Fruit fly (Drosophila melanogaster) whole organism, larva: Measurements from ENCODE around the gene CG9717.

Source experiments
- noc ChIP-seq: fragments of 200-800 bp; sonication (Bioruptor generic); optimal IDR thresholded peaks from 3 replicates; lab custom pipeline; 2019; ENCODE audit warnings: missing biosample characterization, mild to moderate bottlenecking, missing genetic modification characterization, moderate library complexity

The CG9717 gene

DNA sequence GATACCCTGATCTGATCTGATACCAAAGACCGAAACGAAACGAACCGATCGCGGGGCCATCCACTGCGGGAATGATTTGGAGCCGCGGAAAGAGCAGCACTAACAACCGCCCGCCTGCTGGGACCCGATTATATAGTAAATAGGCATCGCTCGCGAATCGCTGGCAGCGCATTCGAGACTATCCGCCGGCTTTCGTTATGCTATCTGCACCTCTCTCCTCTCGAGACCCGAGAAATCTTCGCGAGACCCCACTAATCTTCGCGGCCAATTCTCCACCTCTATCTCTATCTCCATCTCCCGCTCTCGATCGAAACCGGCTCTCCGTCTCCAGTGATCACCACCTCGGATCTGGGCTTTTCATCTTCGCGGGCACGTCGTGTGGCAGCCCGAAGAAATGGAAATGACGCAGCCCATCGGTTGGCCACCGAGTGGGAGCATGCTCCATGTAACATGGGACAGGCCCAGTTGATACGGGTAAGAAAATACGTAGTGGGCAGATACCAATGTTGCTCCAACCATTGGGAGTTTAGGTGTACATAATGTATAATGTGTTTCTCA is at the start of gene CG9717:
TSS of gene CG9717 (minus strand) at position 107 of the 558 bp plus-strand sequence.
- no peak for TF ChIP-seq noc (tag; lab: Kevin White, UChicago)

DNA sequence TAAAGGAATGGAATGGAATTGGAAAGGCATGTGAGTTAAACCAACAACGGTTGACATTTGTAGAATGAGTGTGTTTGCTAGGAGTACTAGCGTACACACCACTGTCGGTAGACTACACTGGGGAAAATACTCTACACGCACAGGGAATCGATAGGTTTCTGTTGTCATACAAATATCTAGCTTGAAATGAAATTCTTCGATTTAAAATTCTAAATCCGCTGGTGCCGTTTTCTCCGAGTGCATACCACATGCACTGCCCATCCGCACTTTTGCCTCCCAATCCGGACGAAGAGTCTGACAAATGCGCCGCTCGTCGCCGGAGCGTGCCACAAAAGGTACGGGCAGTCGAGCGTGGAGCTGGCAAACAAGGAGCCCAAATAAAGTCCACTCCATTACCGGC is 41.8 kb upstream of the CG9717 start, which contains the start of gene CG2267:
TSS of gene CG2267 (minus strand) at position 101 of the 400 bp plus-strand sequence.
- no peak for TF ChIP-seq noc (tag; lab: Kevin White, UChicago)

DNA sequence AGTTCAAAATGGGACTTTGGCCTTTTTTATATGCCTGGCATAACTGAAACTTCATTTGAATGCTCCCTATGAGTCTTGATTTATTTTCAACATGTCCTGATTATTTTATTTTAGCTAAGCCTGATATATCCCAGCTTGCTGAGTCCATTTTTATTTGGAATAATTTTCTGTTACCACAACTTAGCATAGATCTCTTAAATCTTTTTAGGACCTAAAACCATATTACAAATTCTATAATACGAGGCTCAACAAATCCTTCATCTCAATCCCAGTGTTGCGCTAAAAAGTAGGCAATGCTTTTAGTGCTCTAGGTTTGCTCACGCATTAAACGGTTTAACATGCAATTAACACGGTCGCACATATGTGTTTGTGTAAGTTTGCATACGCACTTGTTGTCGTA is 34.7 kb upstream of the CG9717 start, which contains the start of gene CG44954:
TSS of gene CG44954 (minus strand) at position 101 of the 400 bp plus-strand sequence.
- no peak for TF ChIP-seq noc (tag; lab: Kevin White, UChicago)

DNA sequence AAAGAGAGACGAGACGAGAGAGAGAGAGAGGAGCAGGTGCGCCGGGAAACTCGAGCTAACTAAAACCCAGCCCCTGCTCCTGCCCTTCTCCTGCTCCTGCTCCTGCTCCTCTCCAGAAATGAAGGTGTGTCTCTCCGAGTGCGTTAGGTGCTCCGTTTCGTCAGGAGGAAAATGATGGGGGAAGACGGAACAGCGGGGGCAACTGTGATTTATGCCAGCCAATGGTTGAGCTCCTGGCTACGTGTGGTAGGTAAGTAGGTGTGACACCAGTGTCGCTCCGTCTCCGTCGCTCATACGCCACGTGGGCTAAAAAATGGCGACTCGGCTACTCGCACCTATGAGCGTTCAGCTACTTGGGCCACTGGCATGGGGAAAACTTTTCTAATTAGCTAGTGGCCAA is 30.4 kb upstream of the CG9717 start:
- no peak for TF ChIP-seq noc (tag; lab: Kevin White, UChicago)

- no peak for TF ChIP-seq noc (tag; lab: Kevin White, UChicago)
These were observed 29.2 kb upstream of the CG9717 start for dm6 chr3R:30616098-30616857.

DNA sequence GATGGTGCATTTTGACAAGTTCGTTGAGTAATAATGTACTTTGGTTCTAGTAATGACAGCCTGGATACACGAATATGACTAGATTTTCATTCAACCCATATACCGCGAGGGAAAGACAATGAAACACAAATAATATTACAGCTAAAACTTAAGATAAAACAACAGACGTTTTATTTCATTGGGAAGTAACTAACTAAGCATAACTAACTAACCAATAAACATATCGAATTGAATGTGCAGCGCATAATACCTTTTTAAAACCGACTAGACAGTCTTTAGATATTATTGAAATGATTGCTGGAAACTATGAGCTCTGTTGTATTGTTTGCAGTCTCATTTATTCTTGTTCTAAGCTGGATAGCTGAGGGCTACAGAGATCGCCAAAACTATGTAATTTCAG is 18.8 kb upstream of the CG9717 start, which contains the start of gene CG31016:
TSS of gene CG31016 (plus strand) at position 301 of the 400 bp plus-strand sequence.
- no peak for TF ChIP-seq noc (tag; lab: Kevin White, UChicago)

dm6 chr3R:30603881-30604280 is 16.8 kb upstream of the CG9717 start, which contains the start of gene PH4alphaNE3:
Gene PH4alphaNE3 (plus strand): TSS chr3R:30604181.
- TF ChIP-seq noc (tag; lab: Kevin White, UChicago), result no peak

DNA sequence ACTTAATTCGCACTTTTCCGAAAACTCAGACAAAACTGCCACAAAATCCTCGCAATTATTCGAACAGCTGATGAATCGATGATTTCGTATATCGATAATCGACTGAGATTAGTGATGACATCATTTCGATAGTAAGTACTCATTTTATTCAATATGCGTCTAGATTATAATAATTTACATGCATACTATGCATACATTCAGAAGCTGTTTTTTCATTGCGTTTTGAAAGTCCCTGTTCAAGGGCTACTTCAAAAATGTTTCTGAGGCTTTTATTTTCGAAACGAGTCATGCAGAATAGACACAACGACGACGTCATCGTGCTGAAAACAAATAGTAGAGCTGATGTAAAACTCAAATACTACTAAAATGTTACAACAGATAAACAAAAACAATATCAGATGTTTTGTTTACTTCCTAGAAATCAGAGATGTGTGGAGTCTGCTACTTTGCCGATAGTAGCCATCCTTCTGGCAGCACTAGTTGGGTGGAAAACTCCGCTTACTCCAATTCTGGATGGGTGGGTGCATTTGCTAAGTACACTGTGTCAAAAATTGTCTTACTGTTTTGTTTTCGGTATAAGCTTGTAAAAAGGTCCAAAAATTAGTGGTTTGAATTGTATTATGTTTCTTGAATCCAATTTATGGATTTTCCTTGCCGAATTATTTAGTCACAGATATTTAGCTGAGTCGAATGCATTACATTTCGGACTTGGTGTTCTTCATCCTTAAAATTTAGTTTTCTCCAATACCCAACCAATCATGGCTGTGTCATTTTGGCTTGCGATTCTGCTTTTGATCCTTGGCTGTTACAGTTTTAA is 14.5 kb upstream of the CG9717 start, which contains the start of the genes CG2246 and CG31021:
TSS of gene CG2246 (minus strand) at position 50 of the 817 bp plus-strand sequence.
TSS of gene CG31021 (plus strand) at position 767 of the 817 bp plus-strand sequence.
- no peak for TF ChIP-seq noc (tag; lab: Kevin White, UChicago)

- TF ChIP-seq noc (tag; lab: Kevin White, UChicago), result peak; percentile 80
These were observed 13.3 kb upstream of the CG9717 start for dm6 chr3R:30600154-30601009.

DNA sequence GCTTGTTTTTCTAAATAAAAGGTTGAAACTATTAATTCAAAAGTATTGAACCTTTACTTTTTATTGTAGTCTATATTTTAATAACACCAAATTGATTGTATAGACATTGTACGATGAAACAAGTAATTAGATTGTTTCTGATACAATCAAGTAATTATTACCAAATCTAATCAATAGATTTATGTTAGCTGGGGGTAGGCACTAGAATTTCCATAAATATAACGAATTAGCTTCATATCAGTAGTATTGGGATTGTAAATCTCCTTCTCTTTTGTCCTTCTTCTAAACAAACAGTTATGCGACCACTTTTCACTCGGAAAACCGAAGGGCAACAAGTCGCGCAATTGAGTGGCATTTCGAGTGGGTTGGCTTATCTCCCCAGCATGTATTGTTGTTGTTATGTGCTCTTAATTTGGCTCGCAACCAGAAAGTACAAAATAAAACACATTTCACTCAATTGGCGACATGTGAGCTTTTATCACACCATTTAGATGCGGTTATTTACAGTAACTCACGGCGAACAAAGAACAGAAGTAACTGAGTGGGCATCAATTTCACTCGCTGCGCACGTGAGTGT is 12.4 kb upstream of the CG9717 start:
- no peak for TF ChIP-seq noc (tag; lab: Kevin White, UChicago)

- TF ChIP-seq noc (tag; lab: Kevin White, UChicago), result no peak
These were observed 9.6 kb upstream of the CG9717 start, which contains the start of gene CG31019 for dm6 chr3R:30596704-30597103. Gene CG31019 (plus strand): TSS chr3R:30597004.

DNA sequence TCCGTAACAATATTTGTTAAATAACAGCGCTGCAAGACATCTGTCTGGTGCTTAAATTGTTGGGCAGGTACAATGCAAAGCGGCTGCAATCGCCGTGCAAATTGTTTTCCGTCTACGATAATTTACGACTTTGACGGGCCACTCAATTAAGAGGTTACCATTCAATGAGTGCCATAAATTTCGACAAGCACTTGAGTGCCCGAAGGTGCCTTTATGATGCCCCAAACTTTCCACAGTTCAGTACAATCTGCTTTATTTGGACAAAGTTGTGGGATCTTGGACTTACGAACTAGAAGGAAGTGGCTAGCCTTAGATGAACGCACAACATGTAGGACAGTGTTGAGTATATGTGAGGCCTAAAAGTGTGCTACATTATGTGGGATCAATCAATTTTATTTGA is 5.6 kb upstream of the CG9717 start:
- peak; percentile 50 for TF ChIP-seq noc (tag; lab: Kevin White, UChicago)

dm6 chr3R:30590845-30591244 is 3.7 kb upstream of the CG9717 start:
- TF ChIP-seq noc (tag; lab: Kevin White, UChicago), result no peak

dm6 chr3R:30590237-30590636 is 3.1 kb upstream of the CG9717 start:
- TF ChIP-seq noc (tag; lab: Kevin White, UChicago), result no peak
